Worm (Caenorhabditis elegans): ENCODE results near the gene R04A9.6.

R04A9.6 gene

ce11 chrX:433029-433693, 35.8 kb downstream of the R04A9.6 start (continued):
- no peak for TF ChIP-seq nhr-41 (GFP tag; IDR thresholded peaks at IDR 0.05)
- TF ChIP-seq cey-2 (tag; optimal IDR thresholded peaks at IDR 0.05; ENCODE audit: borderline replicate concordance, insufficient read depth) = no peak
- no peak for TF ChIP-seq F26F4.8 (GFP tag; conservative IDR thresholded peaks at IDR 0.05)
- TF ChIP-seq sdz-12 (GFP tag; optimal IDR thresholded peaks at IDR 0.05) = no peak
- no peak for TF ChIP-seq lin-13 (GFP tag; optimal IDR thresholded peaks at IDR 0.05)
- TF ChIP-seq egl-43 (GFP tag; IDR thresholded peaks at IDR 0.05) = no peak
- no peak for TF ChIP-seq Y48G9A.11 (GFP tag; IDR thresholded peaks at IDR 0.05)
- no peak for TF ChIP-seq Y105C5A.15 (GFP tag; IDR thresholded peaks at IDR 0.05)
- TF ChIP-seq ceh-44 (GFP tag; IDR thresholded peaks at IDR 0.05) = no peak
- no peak for TF ChIP-seq daf-16 (GFP tag; optimal IDR thresholded peaks at IDR 0.05)
- TF ChIP-seq daf-16 (tag; optimal IDR thresholded peaks at IDR 0.05) = no peak
- TF ChIP-seq php-3 (GFP tag; IDR thresholded peaks at IDR 0.05) = no peak

- TF ChIP-seq unc-62 (GFP tag; optimal IDR thresholded peaks at IDR 0.05 in 1 of 2) (peak in 1 of 2 experiments; percentile 8), unc-62 (tag; optimal IDR thresholded peaks at IDR 0.05) (no peak), aha-1 (tag) (no peak)
These were observed 36.4 kb downstream of the R04A9.6 start, which contains the start of gene dve-1 for ce11 chrX:433747-434146. Gene dve-1 (minus strand): TSS chrX:433812.

- TF ChIP-seq nhr-28 (tag; optimal IDR thresholded peaks at IDR 0.05) = peak; percentile 12
- TF ChIP-seq hlh-11 (tag; optimal IDR thresholded peaks at IDR 0.05) = peak; percentile 22
- no peak for TF ChIP-seq zip-11 (GFP tag; IDR thresholded peaks at IDR 0.05)
- no peak for TF ChIP-seq ceh-28 (tag; optimal IDR thresholded peaks at IDR 0.05)
- TF ChIP-seq daf-16 (GFP tag; optimal IDR thresholded peaks at IDR 0.05) = no peak
- peak; percentile 46 for TF ChIP-seq daf-16 (tag; optimal IDR thresholded peaks at IDR 0.05)
- peak in 1 of 2 experiments; percentile 14 for TF ChIP-seq unc-62 (GFP tag; optimal IDR thresholded peaks at IDR 0.05 in 1 of 2)
- no peak for TF ChIP-seq unc-62 (tag; optimal IDR thresholded peaks at IDR 0.05)
- peak; percentile 2 for TF ChIP-seq pqm-1 (tag; optimal IDR thresholded peaks at IDR 0.05)
- peak; percentile 24; the same call in 1 of the 2 replicates for TF ChIP-seq dmd-6 (GFP tag; IDR thresholded peaks at IDR 0.05)
- TF ChIP-seq ama-1 (optimal IDR thresholded peaks at IDR 0.05) = no peak
- TF ChIP-seq lin-39 (tag; optimal IDR thresholded peaks at IDR 0.05) = no peak
These were observed 41.0 kb downstream of the R04A9.6 start for ce11 chrX:438396-438795.

ce11 chrX:439031-439430, 41.7 kb downstream of the R04A9.6 start:
- TF ChIP-seq hlh-11 (tag; optimal IDR thresholded peaks at IDR 0.05) (peak; percentile 51), mxl-2 (GFP tag; conservative IDR thresholded peaks at IDR 0.05) (no peak), ama-1 (optimal IDR thresholded peaks at IDR 0.05) (no peak), unc-39 (tag; optimal IDR thresholded peaks at IDR 0.05) (no peak), unc-62 (GFP tag; optimal IDR thresholded peaks at IDR 0.05 in 1 of 2) (no peak), unc-62 (tag; optimal IDR thresholded peaks at IDR 0.05) (no peak), egl-27 (tag; optimal IDR thresholded peaks at IDR 0.05) (no peak), skn-1 (tag; optimal IDR thresholded peaks at IDR 0.05) (no peak), saeg-2 (GFP tag; IDR thresholded peaks at IDR 0.05) (no peak), mdl-1 (tag; optimal IDR thresholded peaks at IDR 0.05) (no peak), nhr-48 (tag; optimal IDR thresholded peaks at IDR 0.05) (peak; percentile 3), snpc-1.2 (GFP tag; IDR thresholded peaks at IDR 0.05) (no peak), lim-7 (GFP tag; IDR thresholded peaks at IDR 0.05) (no peak), aha-1 (tag) (peak; percentile 54), Y5F2A.4 (GFP tag; optimal IDR thresholded peaks at IDR 0.05) (no peak), dmd-6 (GFP tag; IDR thresholded peaks at IDR 0.05) (peak; percentile 29; the same call in 1 of the 2 replicates), fkh-10 (GFP tag; optimal IDR thresholded peaks at IDR 0.05) (no peak), zfp-2 (tag; optimal IDR thresholded peaks at IDR 0.05) (no peak), set-16 (GFP tag; IDR thresholded peaks at IDR 0.05) (no peak), daf-16 (GFP tag; optimal IDR thresholded peaks at IDR 0.05) (no peak), daf-16 (tag; optimal IDR thresholded peaks at IDR 0.05) (peak; percentile 91), dmd-9 (GFP tag; IDR thresholded peaks at IDR 0.05) (no peak), unc-130 (GFP tag; optimal IDR thresholded peaks at IDR 0.05) (no peak), tag-97 (GFP tag; IDR thresholded peaks at IDR 0.05) (no peak), vab-7 (GFP tag; IDR thresholded peaks at IDR 0.05) (no peak), R02D3.7 (tag; optimal IDR thresholded peaks at IDR 0.05) (no peak), hif-1 (tag; optimal IDR thresholded peaks at IDR 0.05) (no peak), Y48G9A.11 (GFP tag; IDR thresholded peaks at IDR 0.05) (no peak), F10B5.3 (tag; optimal IDR thresholded peaks at IDR 0.05) (no peak), attf-4 (tag; optimal IDR thresholded peaks at IDR 0.05) (no peak), Y105C5A.15 (GFP tag; IDR thresholded peaks at IDR 0.05) (no peak), ceh-82 (tag; optimal IDR thresholded peaks at IDR 0.05) (no peak)
